Fruit fly (Drosophila melanogaster) whole organism, prepupa: ENCODE measurements around the gene CG11596.
A peak's percentile ranks its signal among the peaks of the same experiment; 100 is the strongest.

Experiments
- CG15336 ChIP-seq: fragments of 200-800 bp; sonication (Bioruptor generic); IDR thresholded peaks from 2 replicates; pipeline ENCODE4 v1.3.6; 2022; ENCODE audit warnings: missing biosample characterization, missing genetic modification characterization
- CG16779 ChIP-seq: fragments of 200-800 bp; sonication (Bioruptor generic); optimal IDR thresholded peaks from 3 replicates; lab custom pipeline; 2017; ENCODE audit warnings: missing biosample characterization, mild to moderate bottlenecking, missing genetic modification characterization
- CG31627 ChIP-seq: fragments of 200-800 bp; sonication (Bioruptor generic); optimal IDR thresholded peaks from 3 replicates; lab custom pipeline; 2016; ENCODE audit warnings: missing biosample characterization, missing genetic modification characterization
- CG32006 ChIP-seq: fragments of 200-800 bp; sonication (Bioruptor generic); optimal IDR thresholded peaks from 3 replicates; lab custom pipeline; 2017; ENCODE audit warnings: missing biosample characterization, mild to moderate bottlenecking, missing genetic modification characterization
- CG34406 ChIP-seq: fragments of 200-800 bp; sonication (Bioruptor generic); optimal IDR thresholded peaks from 3 replicates; lab custom pipeline; 2016; ENCODE audit warnings: missing biosample characterization, missing genetic modification characterization
- CG3919 ChIP-seq: fragments of 200-800 bp; sonication (Bioruptor generic); optimal IDR thresholded peaks from 3 replicates; lab custom pipeline; 2016; ENCODE audit warnings: missing biosample characterization, missing genetic modification characterization
- CG6792 ChIP-seq: fragments of 200-800 bp; sonication (Bioruptor generic); optimal IDR thresholded peaks from 3 replicates; lab custom pipeline; 2016; ENCODE audit warnings: missing biosample characterization, missing genetic modification characterization
- CG9139 ChIP-seq: fragments of 200-800 bp; sonication (Bioruptor generic); optimal IDR thresholded peaks from 3 replicates; lab custom pipeline; 2017; ENCODE audit warnings: missing biosample characterization, mild to moderate bottlenecking, missing genetic modification characterization
- Eip78C ChIP-seq: fragments of 200-800 bp; sonication (Bioruptor generic); peaks from one replicate; lab custom pipeline; 2016; ENCODE audit warnings: missing biosample characterization, missing genetic modification characterization
- Eip93F ChIP-seq: fragments of 200-800 bp; sonication (Bioruptor generic); optimal IDR thresholded peaks from 2 replicates; lab custom pipeline; 2016; ENCODE audit warnings: missing biosample characterization, mild to moderate bottlenecking, missing genetic modification characterization
- Ets21C ChIP-seq: fragments of 200-800 bp; sonication (Bioruptor generic); optimal IDR thresholded peaks from 3 replicates; lab custom pipeline; 2016; ENCODE audit warnings: missing biosample characterization, missing genetic modification characterization
- Ets96B ChIP-seq: fragments of 200-800 bp; optimal IDR thresholded peaks from 2 replicates; lab custom pipeline; 2019; ENCODE audit warnings: missing biosample characterization, mild to moderate bottlenecking, missing genetic modification characterization, moderate library complexity
- OdsH ChIP-seq: fragments of 200-800 bp; sonication (Bioruptor generic); optimal IDR thresholded peaks from 3 replicates; lab custom pipeline; 2016; ENCODE audit warnings: missing biosample characterization, missing genetic modification characterization
- Smox ChIP-seq: fragments of 200-800 bp; sonication (Bioruptor generic); optimal IDR thresholded peaks from 3 replicates; lab custom pipeline; 2016; ENCODE audit warnings: missing biosample characterization, missing genetic modification characterization
- Sox14 ChIP-seq: fragments of 200-800 bp; sonication (Bioruptor generic); optimal IDR thresholded peaks from 3 replicates; lab custom pipeline; 2016; ENCODE audit warnings: missing biosample characterization, missing genetic modification characterization
- Sox15 ChIP-seq: fragments of 200-800 bp; sonication (Bioruptor generic); optimal IDR thresholded peaks from 3 replicates; lab custom pipeline; 2016; ENCODE audit warnings: missing biosample characterization, missing genetic modification characterization
- achi ChIP-seq: fragments of 200-800 bp; sonication (Bioruptor generic); optimal IDR thresholded peaks from 3 replicates; lab custom pipeline; 2016; ENCODE audit warnings: missing biosample characterization, missing genetic modification characterization
- cyc ChIP-seq: fragments of 200-800 bp; sonication (Bioruptor generic); optimal IDR thresholded peaks from 3 replicates; lab custom pipeline; 2016; ENCODE audit warnings: missing biosample characterization, missing genetic modification characterization
- dac ChIP-seq: fragments of 200-800 bp; sonication (Bioruptor generic); optimal IDR thresholded peaks from 2 replicates; lab custom pipeline; 2017; ENCODE audit warnings: missing biosample characterization, mild to moderate bottlenecking, missing genetic modification characterization
- dsx ChIP-seq: fragments of 200-800 bp; optimal IDR thresholded peaks from 3 replicates; lab custom pipeline; 2019; ENCODE audit warnings: missing biosample characterization, mild to moderate bottlenecking, missing genetic modification characterization, moderate library complexity; ENCODE audit not compliant: poor library complexity, severe bottlenecking
- eg ChIP-seq: fragments of 200-800 bp; sonication (Bioruptor generic); IDR thresholded peaks from 3 replicates; pipeline ENCODE4 v1.3.6; 2022; ENCODE audit warnings: missing biosample characterization, missing genetic modification characterization
- esn ChIP-seq: fragments of 200-800 bp; sonication (Bioruptor generic); optimal IDR thresholded peaks from 2 replicates; lab custom pipeline; 2016; ENCODE audit warnings: missing biosample characterization, mild to moderate bottlenecking, missing genetic modification characterization, moderate library complexity
- fkh ChIP-seq: fragments of 200-800 bp; sonication (Bioruptor generic); optimal IDR thresholded peaks from 3 replicates; lab custom pipeline; 2017; ENCODE audit warnings: missing biosample characterization, mild to moderate bottlenecking, missing genetic modification characterization, moderate library complexity
- lz ChIP-seq: fragments of 200-800 bp; sonication (Bioruptor generic); optimal IDR thresholded peaks from 3 replicates; lab custom pipeline; 2016; ENCODE audit warnings: missing biosample characterization, missing genetic modification characterization
- net ChIP-seq: fragments of 200-800 bp; sonication (Bioruptor generic); optimal IDR thresholded peaks from 3 replicates; lab custom pipeline; 2016; ENCODE audit warnings: missing biosample characterization, missing genetic modification characterization
- pdm3 ChIP-seq: fragments of 200-800 bp; sonication (Bioruptor generic); optimal IDR thresholded peaks from 3 replicates; lab custom pipeline; 2016; ENCODE audit warnings: missing biosample characterization, missing genetic modification characterization
- salr ChIP-seq, 2 experiments: fragments of 200-800 bp; sonication (Bioruptor generic); optimal IDR thresholded peaks; 3 replicates each; lab custom pipeline; 2016 to 2018; ENCODE audit warnings: missing biosample characterization in 2 of 2, missing genetic modification characterization in 2 of 2, mild to moderate bottlenecking in 1 of 2
- spab ChIP-seq: fragments of 200-800 bp; sonication (Bioruptor generic); optimal IDR thresholded peaks from 2 replicates; lab custom pipeline; 2017; ENCODE audit warnings: missing biosample characterization, mild to moderate bottlenecking, missing genetic modification characterization, missing genetic modification reagents
- ss ChIP-seq, 2 experiments: fragments of 200-800 bp; sonication (Bioruptor generic); optimal IDR thresholded peaks; 2 replicates in 1 of 2; 3 replicates in 1 of 2; lab custom pipeline; 2017 to 2018; ENCODE audit warnings: mild to moderate bottlenecking in 2 of 2, missing biosample characterization in 2 of 2, missing genetic modification characterization in 2 of 2, moderate library complexity in 1 of 2
- svp ChIP-seq: fragments of 200-800 bp; sonication (Bioruptor generic); peaks from one replicate; lab custom pipeline; 2016; ENCODE audit warnings: missing biosample characterization, missing genetic modification characterization
- topi ChIP-seq: fragments of 200-800 bp; sonication (Bioruptor generic); optimal IDR thresholded peaks from 3 replicates; lab custom pipeline; 2016; ENCODE audit warnings: missing biosample characterization, missing genetic modification characterization
- vri ChIP-seq: fragments of 200-800 bp; sonication (Bioruptor generic); optimal IDR thresholded peaks from 3 replicates; lab custom pipeline; 2016; ENCODE audit warnings: missing biosample characterization, mild to moderate bottlenecking, missing genetic modification characterization

CG11596 gene

dm6 chrX:1900123-1900818 is 27.2 kb upstream of the CG11596 start, which contains the start of gene arm:
Gene arm (minus strand): TSS chrX:1900646.
- TF ChIP-seq topi: peak; percentile 11
- peak; percentile 20 for TF ChIP-seq CG34406 (GFP tag; lab: Kevin White, UChicago)
- peak; percentile 18 for TF ChIP-seq CG32006 (GFP tag; lab: Kevin White, UChicago)
- peak; percentile 31 for TF ChIP-seq esn (GFP tag; lab: Kevin White, UChicago)
- no peak for TF ChIP-seq dac (GFP tag; lab: Kevin White, UChicago)
- peak; percentile 0 for TF ChIP-seq CG31627 (GFP tag; lab: Kevin White, UChicago)
- TF ChIP-seq CG3919 (GFP tag; lab: Kevin White, UChicago): no peak
- TF ChIP-seq OdsH (GFP tag; lab: Kevin White, UChicago): no peak
- TF ChIP-seq Eip93F (GFP tag; lab: Kevin White, UChicago): peak; percentile 22
- TF ChIP-seq CG9139: no peak
- peak; percentile 12 for TF ChIP-seq cyc (GFP tag; lab: Kevin White, UChicago)
- TF ChIP-seq CG6792 (GFP tag; lab: Kevin White, UChicago): peak; percentile 0
- no peak for TF ChIP-seq dsx (GFP tag; lab: Kevin White, UChicago)
- peak; percentile 42 for TF ChIP-seq pdm3 (GFP tag; lab: Kevin White, UChicago)
- TF ChIP-seq Ets96B (tag; lab: Kevin White, UChicago): no peak
- peak; percentile 36 for TF ChIP-seq fkh
- peak; percentile 28 for TF ChIP-seq vri
- no peak for TF ChIP-seq Sox14 (GFP tag; lab: Kevin White, UChicago)
- no peak for TF ChIP-seq salr (GFP tag; optimal IDR thresholded peaks at IDR 0.05; lab: Kevin White, UChicago)
- TF ChIP-seq Eip78C (GFP tag; lab: Kevin White, UChicago): peak; percentile 40
- TF ChIP-seq net (GFP tag; lab: Kevin White, UChicago): no peak
- TF ChIP-seq achi (GFP tag; lab: Kevin White, UChicago): peak; percentile 23
- peak; percentile 75 for TF ChIP-seq svp (GFP tag; lab: Kevin White, UChicago)
- peak; percentile 20; the same call in 1 of the 2 replicates for TF ChIP-seq CG15336 (GFP tag; lab: Robert Waterston, UW)
- no peak for TF ChIP-seq Smox (GFP tag; lab: Kevin White, UChicago)

- TF ChIP-seq pdm3 (GFP tag; lab: Kevin White, UChicago) (no peak), Eip78C (GFP tag; lab: Kevin White, UChicago) (peak; percentile 52), Sox15 (GFP tag; lab: Kevin White, UChicago) (no peak), svp (GFP tag; lab: Kevin White, UChicago) (peak; percentile 82), CG32006 (GFP tag; lab: Kevin White, UChicago) (no peak), esn (GFP tag; lab: Kevin White, UChicago) (peak; percentile 7), eg (GFP tag; lab: Robert Waterston, UW) (0 out of 3 replicates have a peak, but pooled peaks have one; percentile 22), fkh (peak; percentile 82)
- TF ChIP-seq, all 60 proteins: peak for 5
Measured at dm6 chrX:1901605-1902136, 25.8 kb upstream of the CG11596 start, which contains the start of gene Ldaf1. Gene Ldaf1 (minus strand): TSS chrX:1901911.

dm6 chrX:1903077-1903476 is 24.4 kb upstream of the CG11596 start, which contains the start of gene CG32801:
Gene CG32801 (minus strand): TSS chrX:1903177.
- TF ChIP-seq spab (GFP tag; lab: Kevin White, UChicago) (no peak), CG15336 (GFP tag; lab: Robert Waterston, UW) (no peak), Eip78C (GFP tag; lab: Kevin White, UChicago) (no peak), vri (no peak), lz (GFP tag; lab: Kevin White, UChicago) (no peak), achi (GFP tag; lab: Kevin White, UChicago) (no peak), CG16779 (tag; lab: Kevin White, UChicago) (no peak), ss (GFP tag; optimal IDR thresholded peaks at IDR 0.05; lab: Kevin White, UChicago) (no peak), Ets21C (GFP tag; lab: Kevin White, UChicago) (no peak), dsx (GFP tag; lab: Kevin White, UChicago) (no peak)

dm6 chrX:1903968-1904367 is 23.5 kb upstream of the CG11596 start:
- TF ChIP-seq svp (GFP tag; lab: Kevin White, UChicago): peak; percentile 62
- no peak for TF ChIP-seq topi
- no peak for TF ChIP-seq CG3919 (GFP tag; lab: Kevin White, UChicago)
